Worm (Caenorhabditis elegans) whole organism, mixed stage, embryonic: ENCODE results near the gene F34D6.1.

Source experiments
- blmp-1 ChIP-seq: fragments of 150-350 bp; optimal IDR thresholded peaks from 2 replicates; lab custom pipeline; 2014; ENCODE audit warnings: missing biosample characterization, missing genetic modification characterization
- ces-1 ChIP-seq: fragments of 150-350 bp; optimal IDR thresholded peaks from 2 replicates; lab custom pipeline; 2014; ENCODE audit warnings: missing biosample characterization, missing genetic modification reagents, missing genetic modification characterization
- elt-3 ChIP-seq: fragments of 150-350 bp; optimal IDR thresholded peaks from 2 replicates; lab custom pipeline; 2014; ENCODE audit warnings: missing biosample characterization, missing genetic modification characterization
- pha-4 ChIP-seq: fragments of 150-350 bp; optimal IDR thresholded peaks from 2 replicates; lab custom pipeline; 2018; ENCODE audit warnings: missing biosample characterization, missing genetic modification reagents, missing genetic modification characterization
- sem-2 ChIP-seq: fragments of 200-800 bp; sonication (Bioruptor generic); optimal IDR thresholded peaks from 2 replicates; lab custom pipeline; 2018; ENCODE audit warnings: mild to moderate bottlenecking, missing genetic modification characterization, missing compliant biosample characterization

ce11 chrII:2692476-2692875 lies 11.5 kb upstream of the F34D6.1 start, which contains the start of gene set-11:
- TF ChIP-seq elt-3 = no peak
- TF ChIP-seq sem-2 (GFP tag; lab: Kevin White, UChicago) = no peak
- TF ChIP-seq ces-1 (GFP tag; lab: Kevin White, UChicago) = no peak
- no peak for TF ChIP-seq blmp-1 (tag; lab: Kevin White, UChicago)
- no peak for TF ChIP-seq pha-4 (tag; lab: Kevin White, UChicago)
